Worm (Caenorhabditis elegans): ENCODE measurements around the gene gly-6.

DNA sequence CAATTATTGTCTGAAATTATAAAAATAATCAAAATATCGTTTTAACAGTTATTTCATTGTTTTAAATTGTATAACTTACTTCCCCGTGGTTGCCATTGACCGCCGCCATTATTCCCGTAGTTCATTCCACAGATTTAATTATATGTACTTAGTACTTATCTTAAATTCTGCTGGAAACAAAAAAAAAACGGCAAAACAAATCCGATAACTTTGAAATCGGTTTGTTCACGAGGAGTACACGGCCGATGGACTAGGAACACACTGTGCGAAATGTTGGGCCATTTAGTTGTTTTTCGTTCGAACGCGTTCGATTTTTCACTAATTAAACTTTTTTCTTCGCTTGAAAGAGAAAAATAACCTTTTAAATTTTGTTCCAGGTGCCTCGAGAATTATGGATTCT is 12.0 kb upstream of the gly-6 start, which contains the start of the genes B0285.3 and lcmt-1:
- no peak for TF ChIP-seq nhr-76 (tag; optimal IDR thresholded peaks at IDR 0.05)
- TF ChIP-seq elt-1 (tag; optimal IDR thresholded peaks at IDR 0.05; ENCODE audit: borderline replicate concordance, insufficient read depth) = no peak
- TF ChIP-seq nhr-237 (tag; optimal IDR thresholded peaks at IDR 0.05) = no peak
- TF ChIP-seq unc-62 (GFP tag; optimal IDR thresholded peaks at IDR 0.05) = no peak
- no peak for TF ChIP-seq nhr-28 (tag; optimal IDR thresholded peaks at IDR 0.05)
- TF ChIP-seq pha-4 (tag; optimal IDR thresholded peaks at IDR 0.05) = no peak
- TF ChIP-seq ztf-11 (tag; optimal IDR thresholded peaks at IDR 0.05) = no peak
- TF ChIP-seq lin-13 (tag; optimal IDR thresholded peaks at IDR 0.05) = no peak
- TF ChIP-seq blmp-1 (tag; optimal IDR thresholded peaks at IDR 0.05) = no peak
- no peak for TF ChIP-seq ces-1 (GFP tag; optimal IDR thresholded peaks at IDR 0.05)
- TF ChIP-seq sptf-1 (tag; optimal IDR thresholded peaks at IDR 0.05) = no peak
- TF ChIP-seq ceh-39 (tag; optimal IDR thresholded peaks at IDR 0.05) = no peak
- TF ChIP-seq mep-1 (tag; optimal IDR thresholded peaks at IDR 0.05) = no peak
